Fruit fly (Drosophila melanogaster): ENCODE data around the gene fd19B.
"Not testable (repeated sequence)": the region's sequence is repeated elsewhere in the genome, so short reads cannot be mapped to it uniquely, and the experiment has no call there.

The fd19B gene

DNA sequence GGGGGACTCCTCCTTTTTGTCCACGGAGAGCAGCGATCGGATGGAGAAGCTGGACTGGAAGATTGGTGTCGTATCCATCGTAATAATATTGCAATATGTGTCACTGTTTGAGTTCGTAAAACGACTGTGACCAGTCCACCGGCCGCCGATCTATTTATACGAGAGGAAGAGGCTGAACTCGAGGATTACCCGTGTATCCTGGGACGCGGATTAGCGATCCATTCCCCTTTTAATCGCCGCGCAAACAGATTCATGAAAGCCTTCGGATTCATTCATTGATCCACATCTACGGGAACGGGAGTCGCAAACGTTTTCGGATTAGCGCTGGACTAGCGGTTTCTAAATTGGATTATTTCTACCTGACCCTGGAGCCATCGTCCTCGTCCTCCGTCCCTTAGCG lies at the start of gene fd19B:
TSS of gene fd19B (minus strand) at position 101 of the 400 bp plus-strand sequence.
- no peak for TF ChIP-seq CG17801 (GFP tag; optimal IDR thresholded peaks at IDR 0.05; ENCODE audit: partially characterized antibody)

- no peak for TF ChIP-seq CG17801 (GFP tag; optimal IDR thresholded peaks at IDR 0.05; ENCODE audit: partially characterized antibody)
Measured at dm6 chrX:20140710-20141109, 48.5 kb upstream of the fd19B start, which contains the start of gene CG34332. Gene CG34332, plus strand, starts transcription at chrX:20141010.

DNA sequence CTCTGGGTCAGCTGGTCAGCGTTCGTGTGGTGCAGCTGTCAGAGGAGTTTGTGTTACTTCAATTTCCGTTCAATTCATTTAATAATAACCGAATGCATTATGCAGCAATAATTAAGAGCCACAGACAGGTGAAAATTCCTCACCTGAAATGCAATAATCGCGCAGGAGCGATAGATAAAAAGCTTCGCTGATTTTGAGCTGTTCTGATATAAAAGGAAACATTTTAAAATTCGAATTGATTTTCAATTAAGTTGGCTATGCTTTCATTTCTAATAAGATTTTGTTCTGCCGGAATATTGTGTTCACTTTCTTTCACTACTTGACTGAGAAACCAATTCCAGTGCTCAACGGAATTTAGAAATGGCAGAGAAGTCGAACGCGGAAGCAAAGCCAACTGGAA lies 47.3 kb upstream of the fd19B start, which contains the start of gene CG42583:
TSS of gene CG42583 (plus strand) at position 301 of the 400 bp plus-strand sequence.
- TF ChIP-seq CG17801 (GFP tag; optimal IDR thresholded peaks at IDR 0.05; ENCODE audit: partially characterized antibody): no peak

dm6 chrX:20133432-20133831 lies 41.2 kb upstream of the fd19B start, which contains the start of gene CG15322:
Gene CG15322, plus strand, starts transcription at chrX:20133579.
- no peak for TF ChIP-seq CG17801 (GFP tag; optimal IDR thresholded peaks at IDR 0.05; ENCODE audit: partially characterized antibody)

- TF ChIP-seq CG17801 (GFP tag; optimal IDR thresholded peaks at IDR 0.05; ENCODE audit: partially characterized antibody): no peak
Measured at dm6 chrX:20130486-20130885, 38.3 kb upstream of the fd19B start.

- TF ChIP-seq CG17801 (GFP tag; optimal IDR thresholded peaks at IDR 0.05; ENCODE audit: partially characterized antibody): no peak
Measured at dm6 chrX:20129554-20129953, 37.3 kb upstream of the fd19B start.

- TF ChIP-seq CG17801 (GFP tag; optimal IDR thresholded peaks at IDR 0.05; ENCODE audit: partially characterized antibody): no peak
Measured at dm6 chrX:20122153-20122552, 29.9 kb upstream of the fd19B start, which contains the start of gene CG34331. Gene CG34331, plus strand, starts transcription at chrX:20122453.

dm6 chrX:20110475-20110874 lies 18.3 kb upstream of the fd19B start, which contains the start of gene karr:
Gene karr, minus strand, starts transcription at chrX:20110575.
- no peak for TF ChIP-seq CG17801 (GFP tag; optimal IDR thresholded peaks at IDR 0.05; ENCODE audit: partially characterized antibody)

DNA sequence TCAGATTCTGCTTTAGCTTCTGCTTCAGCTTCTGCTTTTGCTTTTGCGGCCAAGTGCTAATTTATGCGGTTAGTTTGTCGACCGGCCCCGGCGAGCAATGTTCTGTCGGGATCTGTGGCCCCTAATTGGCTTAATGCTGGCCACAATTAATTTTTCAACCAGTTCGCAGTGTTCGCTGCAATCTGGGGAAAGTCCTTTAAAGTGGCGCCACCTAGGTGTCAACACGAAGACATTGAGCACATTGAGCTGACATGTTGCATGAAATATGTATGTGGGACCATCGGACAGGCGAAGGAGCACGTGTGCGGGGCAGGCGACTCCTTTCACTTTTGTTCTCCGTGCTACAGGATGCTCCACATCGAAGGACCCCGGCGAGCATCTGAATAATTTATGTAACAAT lies 12.8 kb upstream of the fd19B start:
- TF ChIP-seq CG17801 (GFP tag; optimal IDR thresholded peaks at IDR 0.05; ENCODE audit: partially characterized antibody): no peak

- not testable (repeated sequence) for TF ChIP-seq CG17801 (GFP tag; optimal IDR thresholded peaks at IDR 0.05; ENCODE audit: partially characterized antibody)
Measured at dm6 chrX:20096374-20096773, 4.2 kb upstream of the fd19B start, which contains the start of gene CG42581. Gene CG42581, minus strand, starts transcription at chrX:20096474.

- TF ChIP-seq CG17801 (GFP tag; optimal IDR thresholded peaks at IDR 0.05; ENCODE audit: partially characterized antibody): not testable (repeated sequence)
Measured at dm6 chrX:20094098-20094497, 1.9 kb upstream of the fd19B start, which contains the start of gene Or19b. Gene Or19b, plus strand, starts transcription at chrX:20094398.

DNA sequence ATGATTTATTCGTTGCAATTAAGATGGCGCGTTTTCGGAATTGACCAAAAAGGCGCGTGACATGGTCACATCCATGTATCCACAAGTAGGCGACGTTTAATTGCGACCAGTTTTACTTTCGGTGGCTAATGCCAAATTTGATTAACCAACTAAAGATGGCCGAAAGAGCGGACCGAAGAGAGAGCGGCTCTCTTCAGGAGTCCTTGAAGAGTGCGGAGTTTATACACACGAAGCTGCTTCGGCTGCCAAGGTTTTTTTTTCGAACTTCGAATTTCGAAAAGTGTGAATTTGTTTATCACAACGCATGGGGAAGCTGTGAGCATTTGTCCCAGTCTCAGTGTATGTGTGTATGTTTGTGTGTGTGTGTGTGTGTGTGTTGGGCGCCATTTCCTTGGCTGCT lies 8.4 kb downstream of the fd19B start:
- no peak for TF ChIP-seq CG17801 (GFP tag; optimal IDR thresholded peaks at IDR 0.05; ENCODE audit: partially characterized antibody)

- no peak for TF ChIP-seq CG17801 (GFP tag; optimal IDR thresholded peaks at IDR 0.05; ENCODE audit: partially characterized antibody)
Measured at dm6 chrX:20067017-20067416, 25.2 kb downstream of the fd19B start.

- TF ChIP-seq CG17801 (GFP tag; optimal IDR thresholded peaks at IDR 0.05; ENCODE audit: partially characterized antibody): no peak
Measured at dm6 chrX:20062576-20062975, 29.6 kb downstream of the fd19B start, which contains the start of gene Dop2R. Gene Dop2R, minus strand, starts transcription at chrX:20062706.

- TF ChIP-seq CG17801 (GFP tag; optimal IDR thresholded peaks at IDR 0.05; ENCODE audit: partially characterized antibody): no peak
Measured at dm6 chrX:20050994-20051393, 41.2 kb downstream of the fd19B start, which contains the start of gene CG9570. Gene CG9570, plus strand, starts transcription at chrX:20051294.

Measured in ovary, adult (tissue).